Fruit fly (Drosophila melanogaster) whole organism, embryonic: ENCODE results near the gene ftz.

ENCODE experiments used
- Bdp1 ChIP-seq: fragments of 200-800 bp; sonication (Bioruptor generic); optimal IDR thresholded peaks from 3 replicates; lab custom pipeline; 2016; ENCODE audit warnings: missing biosample characterization, missing genetic modification characterization
- CG10267 ChIP-seq: fragments of 200-800 bp; sonication (Bioruptor generic); optimal IDR thresholded peaks from 2 replicates; lab custom pipeline; 2018; ENCODE audit warnings: missing biosample characterization, mild to moderate bottlenecking, missing genetic modification characterization, moderate library complexity
- CG11456 ChIP-seq: fragments of 200-800 bp; sonication (Bioruptor generic); IDR thresholded peaks from 3 replicates; pipeline ENCODE4 v1.3.6; 2022; ENCODE audit warnings: missing biosample characterization, missing genetic modification characterization
- CG11504 ChIP-seq: fragments of 200-800 bp; sonication (Bioruptor generic); optimal IDR thresholded peaks from 3 replicates; lab custom pipeline; 2019; ENCODE audit warnings: missing biosample characterization, mild to moderate bottlenecking, missing genetic modification characterization, moderate library complexity
- CG11695 ChIP-seq: fragments of 200-800 bp; sonication (Bioruptor generic); IDR thresholded peaks from 3 replicates; pipeline ENCODE4 v1.3.6; 2022; ENCODE audit warnings: missing biosample characterization, missing genetic modification characterization
- CG12236 ChIP-seq: fragments of 200-800 bp; sonication (Bioruptor generic); optimal IDR thresholded peaks from 2 replicates; lab custom pipeline; 2016; ENCODE audit warnings: missing biosample characterization, missing genetic modification characterization
- CG12769 ChIP-seq: fragments of 200-800 bp; sonication (Bioruptor generic); optimal IDR thresholded peaks from 2 replicates; lab custom pipeline; 2019; ENCODE audit warnings: missing biosample characterization, mild to moderate bottlenecking, missing genetic modification characterization, moderate library complexity
- CG16815 ChIP-seq: fragments of 200-800 bp; sonication (Bioruptor generic); optimal IDR thresholded peaks from 3 replicates; lab custom pipeline; 2017; ENCODE audit warnings: missing biosample characterization, mild to moderate bottlenecking, missing genetic modification characterization
- CG17328 ChIP-seq: fragments of 200-800 bp; sonication (Bioruptor generic); IDR thresholded peaks from 2 replicates; pipeline ENCODE4 v1.3.6; 2022; ENCODE audit warnings: missing biosample characterization, missing genetic modification characterization
- CG1832 ChIP-seq: fragments of 200-800 bp; sonication (Bioruptor generic); optimal IDR thresholded peaks from 2 replicates; lab custom pipeline; 2017; ENCODE audit warnings: missing biosample characterization, mild to moderate bottlenecking, missing genetic modification characterization, inconsistent platforms
- CG2116 ChIP-seq: fragments of 200-800 bp; sonication (Bioruptor generic); optimal IDR thresholded peaks from 3 replicates; lab custom pipeline; 2018; ENCODE audit warnings: missing biosample characterization, mild to moderate bottlenecking, missing genetic modification characterization
- CG33557 ChIP-seq: fragments of 200-800 bp; sonication (Bioruptor generic); optimal IDR thresholded peaks from 2 replicates; lab custom pipeline; 2019; ENCODE audit warnings: missing biosample characterization, mild to moderate bottlenecking, missing genetic modification characterization, moderate library complexity
- CG4282 ChIP-seq: fragments of 200-800 bp; sonication (Bioruptor generic); optimal IDR thresholded peaks from 2 replicates; lab custom pipeline; 2016; ENCODE audit warnings: missing biosample characterization, missing genetic modification characterization
- CG4360 ChIP-seq: fragments of 200-800 bp; sonication (Bioruptor generic); IDR thresholded peaks from 2 replicates; pipeline ENCODE4 v1.3.6; 2022; ENCODE audit warnings: missing biosample characterization, missing genetic modification characterization
- CG6272 ChIP-seq: fragments of 200-800 bp; sonication (Bioruptor generic); IDR thresholded peaks from 2 replicates; pipeline ENCODE4 v1.3.6; 2022; ENCODE audit warnings: missing biosample characterization, missing genetic modification characterization
- CHES-1-like ChIP-seq: fragments of 200-800 bp; sonication (Bioruptor generic); optimal IDR thresholded peaks from 2 replicates; lab custom pipeline; 2016; ENCODE audit warnings: missing biosample characterization, missing genetic modification characterization
- CkIIα-i1 ChIP-seq: fragments of 200-800 bp; sonication (Bioruptor generic); IDR thresholded peaks from 2 replicates; pipeline ENCODE4 v1.3.6; 2022; ENCODE audit warnings: missing biosample characterization, missing genetic modification characterization
- CoRest ChIP-seq: fragments of 200-800 bp; sonication (Bioruptor generic); optimal IDR thresholded peaks from 3 replicates; lab custom pipeline; 2018; ENCODE audit warnings: missing biosample characterization, mild to moderate bottlenecking, missing genetic modification characterization, moderate library complexity
- D ChIP-seq, 2 experiments: fragments of 200-800 bp in 1 of 2; fragments of >200 bp in 1 of 2; sonication (Bioruptor generic) in 1 of 2; optimal IDR thresholded peaks; 2 replicates in 1 of 2; 3 replicates in 1 of 2; lab custom pipeline; 2017; ENCODE audit warnings: mild to moderate bottlenecking in 1 of 2, missing biosample characterization in 1 of 2, missing genetic modification characterization in 1 of 2, missing genetic modification reagents in 1 of 2
- Drgx ChIP-seq: fragments of 200-800 bp; sonication (Bioruptor generic); IDR thresholded peaks from 2 replicates; pipeline ENCODE4 v1.3.6; 2022; ENCODE audit warnings: missing biosample characterization, missing genetic modification characterization
- Fer2 ChIP-seq: fragments of 200-800 bp; sonication (Bioruptor generic); optimal IDR thresholded peaks from 2 replicates; lab custom pipeline; 2018; ENCODE audit warnings: missing biosample characterization, mild to moderate bottlenecking, missing genetic modification characterization, moderate library complexity
- H2.0 ChIP-seq: fragments of 200-800 bp; sonication (Bioruptor generic); IDR thresholded peaks from 2 replicates; pipeline ENCODE4 v1.3.6; 2022; ENCODE audit warnings: missing biosample characterization, missing genetic modification characterization
- HHEX ChIP-seq: fragments of 200-800 bp; sonication (Bioruptor generic); optimal IDR thresholded peaks from 3 replicates; lab custom pipeline; 2017; ENCODE audit warnings: missing biosample characterization, mild to moderate bottlenecking, missing genetic modification characterization, missing genetic modification reagents
- HLH4C ChIP-seq: fragments of 200-800 bp; sonication (Bioruptor generic); IDR thresholded peaks from 3 replicates; pipeline ENCODE4 v1.3.6; 2022; ENCODE audit warnings: missing biosample characterization, missing genetic modification characterization; ENCODE audit not compliant: partially characterized antibody
- Hr78 ChIP-seq, 2 experiments: fragments of 200-800 bp in 1 of 2; fragments of >200 bp in 1 of 2; sonication (Bioruptor generic) in 1 of 2; optimal IDR thresholded peaks; 2 replicates each; lab custom pipeline; 2017 to 2019; ENCODE audit warnings: missing biosample characterization in 2 of 2, missing genetic modification characterization in 2 of 2, mild to moderate bottlenecking in 1 of 2, moderate library complexity in 1 of 2
- Nf-YC ChIP-seq: fragments of 200-800 bp; optimal IDR thresholded peaks from 3 replicates; lab custom pipeline; 2019; ENCODE audit warnings: missing biosample characterization, mild to moderate bottlenecking, missing genetic modification characterization, moderate library complexity
- Sox102F ChIP-seq: fragments of 200-800 bp; sonication (Bioruptor generic); optimal IDR thresholded peaks from 2 replicates; lab custom pipeline; 2018; ENCODE audit warnings: missing biosample characterization, mild to moderate bottlenecking, missing genetic modification characterization, moderate library complexity
- bbx ChIP-seq: fragments of 200-800 bp; sonication (Bioruptor generic); IDR thresholded peaks from 2 replicates; pipeline ENCODE4 v1.3.6; 2022; ENCODE audit warnings: missing biosample characterization, missing genetic modification characterization; ENCODE audit not compliant: partially characterized antibody
- bigmax ChIP-seq: fragments of 200-800 bp; sonication (Bioruptor generic); optimal IDR thresholded peaks from 2 replicates; lab custom pipeline; 2018; ENCODE audit warnings: missing biosample characterization, mild to moderate bottlenecking, missing genetic modification characterization
- chm ChIP-seq: fragments of 200-800 bp; sonication (Bioruptor generic); IDR thresholded peaks from 2 replicates; pipeline ENCODE4 v1.3.6; 2022; ENCODE audit warnings: missing biosample characterization, missing genetic modification characterization
- dysf ChIP-seq: fragments of 200-800 bp; sonication (Bioruptor generic); IDR thresholded peaks from 3 replicates; pipeline ENCODE4 v1.3.6; 2022; ENCODE audit warnings: missing biosample characterization, missing genetic modification characterization
- fd3F ChIP-seq: fragments of 200-800 bp; sonication (Bioruptor generic); optimal IDR thresholded peaks from 2 replicates; lab custom pipeline; 2018; ENCODE audit warnings: missing biosample characterization, mild to moderate bottlenecking, missing genetic modification characterization, moderate library complexity
- fu2 ChIP-seq: fragments of 200-800 bp; sonication (Bioruptor generic); optimal IDR thresholded peaks from 2 replicates; lab custom pipeline; 2016; ENCODE audit warnings: missing biosample characterization, missing genetic modification characterization
- hkb ChIP-seq, 2 experiments: fragments of 200-800 bp in 1 of 2; fragments of >200 bp in 1 of 2; sonication (Bioruptor generic) in 1 of 2; IDR thresholded peaks in 1 of 2; optimal IDR thresholded peaks in 1 of 2; 2 replicates each; pipeline versions ENCODE4 v1.3.6 to Lab custom; 2017 to 2022; ENCODE audit warnings: missing biosample characterization in 1 of 2, missing genetic modification characterization in 1 of 2
- jigr1 ChIP-seq: fragments of 200-800 bp; sonication (Bioruptor generic); IDR thresholded peaks from 3 replicates; pipeline ENCODE4 v1.3.6; 2022; ENCODE audit warnings: missing biosample characterization, missing genetic modification characterization
- jing ChIP-seq: fragments of 200-800 bp; sonication (Bioruptor generic); optimal IDR thresholded peaks from 2 replicates; lab custom pipeline; 2018; ENCODE audit warnings: missing biosample characterization, mild to moderate bottlenecking, missing genetic modification characterization
- kay ChIP-seq: fragments of 200-800 bp; sonication (Bioruptor generic); optimal IDR thresholded peaks from 2 replicates; lab custom pipeline; 2016; ENCODE audit warnings: missing biosample characterization, missing genetic modification characterization
- lab ChIP-seq: fragments of 200-800 bp; sonication (Bioruptor generic); optimal IDR thresholded peaks from 3 replicates; lab custom pipeline; 2017; ENCODE audit warnings: missing biosample characterization, missing genetic modification characterization, mild to moderate bottlenecking, moderate library complexity, missing genetic modification reagents
- scrt ChIP-seq: fragments of 200-800 bp; sonication (Bioruptor generic); optimal IDR thresholded peaks from 2 replicates; lab custom pipeline; 2018; ENCODE audit warnings: missing biosample characterization, mild to moderate bottlenecking, missing genetic modification characterization, moderate library complexity
- seq ChIP-seq: fragments of 200-800 bp; sonication (Bioruptor generic); IDR thresholded peaks from 2 replicates; pipeline ENCODE4 v1.3.6; 2022; ENCODE audit warnings: missing biosample characterization, missing genetic modification characterization
- sima ChIP-seq: fragments of 200-800 bp; sonication (Bioruptor generic); optimal IDR thresholded peaks from 2 replicates; lab custom pipeline; 2016; ENCODE audit warnings: missing biosample characterization, missing genetic modification characterization
- slp2 ChIP-seq: fragments of 200-800 bp; sonication (Bioruptor generic); optimal IDR thresholded peaks from 2 replicates; lab custom pipeline; 2016; ENCODE audit warnings: missing biosample characterization, missing genetic modification characterization
- sna ChIP-seq: fragments of 200-800 bp; sonication (Bioruptor generic); IDR thresholded peaks from 2 replicates; pipeline ENCODE4 v1.3.6; 2022; ENCODE audit warnings: missing biosample characterization, missing genetic modification characterization; ENCODE audit not compliant: partially characterized antibody
- stwl ChIP-seq: fragments of 200-800 bp; sonication (Bioruptor generic); optimal IDR thresholded peaks from 3 replicates; lab custom pipeline; 2018; ENCODE audit warnings: missing biosample characterization, mild to moderate bottlenecking, missing genetic modification characterization, moderate library complexity
- tll ChIP-seq, 2 experiments: fragments of 200-800 bp in 1 of 2; fragments of >200 bp in 1 of 2; sonication (Bioruptor generic) in 1 of 2; optimal IDR thresholded peaks; 2 replicates each; lab custom pipeline; 2017 to 2019; ENCODE audit warnings: missing biosample characterization in 2 of 2, missing genetic modification characterization in 2 of 2, mild to moderate bottlenecking in 1 of 2, moderate library complexity in 1 of 2
- twi ChIP-seq: fragments of 200-800 bp; optimal IDR thresholded peaks from 2 replicates; lab custom pipeline; 2019; ENCODE audit warnings: missing biosample characterization, mild to moderate bottlenecking, missing genetic modification characterization, moderate library complexity
- wor ChIP-seq: fragments of 200-800 bp; sonication (Bioruptor generic); IDR thresholded peaks from 2 replicates; pipeline ENCODE4 v1.3.6; 2022; ENCODE audit warnings: missing biosample characterization, missing genetic modification characterization
- yki ChIP-seq: fragments of >200 bp; optimal IDR thresholded peaks from 3 replicates; lab custom pipeline; 2018
- zen2 ChIP-seq: fragments of 200-800 bp; sonication (Bioruptor generic); IDR thresholded peaks from 3 replicates; pipeline ENCODE4 v1.3.6; 2022; ENCODE audit warnings: missing biosample characterization, missing genetic modification characterization; ENCODE audit not compliant: partially characterized antibody

The ftz gene

DNA sequence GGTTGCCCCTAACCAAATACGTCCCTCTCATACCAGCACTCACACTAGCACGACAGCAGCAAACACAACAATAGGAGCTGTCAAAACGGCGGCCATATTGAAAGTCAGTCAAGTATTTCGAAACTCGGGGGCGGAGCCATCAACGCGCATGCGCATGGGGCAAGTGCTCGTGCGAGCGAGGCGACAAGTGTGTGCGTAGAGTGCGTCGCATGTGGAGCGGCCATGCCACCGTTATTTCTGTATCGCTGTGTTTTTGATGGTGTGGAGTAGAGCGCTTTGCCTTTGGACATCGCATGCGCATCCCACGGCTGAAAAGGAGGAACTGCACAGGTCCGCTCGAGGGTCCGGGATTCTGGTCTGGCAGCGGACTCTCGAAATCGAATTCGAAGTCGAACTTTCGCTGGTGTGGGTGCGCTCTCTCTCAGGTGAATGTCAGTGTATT lies 29.0 kb downstream of the ftz start (continued):
- TF ChIP-seq Drgx (GFP tag; lab: Robert Waterston, UW) (no peak), CG11504 (tag; lab: Kevin White, UChicago) (peak; percentile 0), HHEX (GFP tag; lab: Kevin White, UChicago) (no peak), zen2 (GFP tag; lab: Robert Waterston, UW) (0 out of 3 replicates have a peak, but pooled peaks have one; percentile 27), scrt (no peak), CG10267 (tag; lab: Kevin White, UChicago) (no peak), sna (GFP tag; lab: Robert Waterston, UW) (no peak), Nf-YC (tag; lab: Kevin White, UChicago) (peak; percentile 98), CG11456 (no peak), CG2116 (no peak), wor (no peak), sima (GFP tag; lab: Kevin White, UChicago) (no peak), jigr1 (GFP tag; lab: Robert Waterston, UW) (no peak), Bdp1 (GFP tag; lab: Kevin White, UChicago) (no peak), hkb (optimal IDR thresholded peaks at IDR 0.05; lab: Kevin White, UChicago) (no peak), hkb (GFP tag; IDR thresholded peaks at IDR 0.05; lab: Robert Waterston, UW) (no peak), CG11695 (GFP tag; lab: Robert Waterston, UW) (no peak), bigmax (no peak), bbx (GFP tag; lab: Robert Waterston, UW) (no peak), CG16815 (GFP tag; lab: Kevin White, UChicago) (no peak), CG12236 (GFP tag; lab: Kevin White, UChicago) (no peak), kay (GFP tag; lab: Kevin White, UChicago) (no peak), HLH4C (GFP tag; lab: Robert Waterston, UW) (no peak), CG1832 (GFP tag; lab: Kevin White, UChicago) (peak; percentile 95), CkIIα-i1 (no peak), jing (GFP tag; lab: Kevin White, UChicago) (no peak), slp2 (GFP tag; lab: Kevin White, UChicago) (no peak), CG12769 (tag; lab: Kevin White, UChicago) (peak; percentile 72), yki (lab: Kevin White, UChicago) (no peak), seq (GFP tag; lab: Robert Waterston, UW) (peak; percentile 52; the same call in 1 of the 2 replicates), Fer2 (tag; lab: Kevin White, UChicago) (no peak), stwl (tag; lab: Kevin White, UChicago) (no peak), Sox102F (GFP tag; lab: Kevin White, UChicago) (peak; percentile 68), H2.0 (GFP tag; lab: Robert Waterston, UW) (0 out of 2 replicates have a peak, but pooled peaks have one; percentile 16), CG4282 (GFP tag; lab: Kevin White, UChicago) (peak; percentile 2), lab (GFP tag; lab: Kevin White, UChicago) (no peak), D (optimal IDR thresholded peaks at IDR 0.05; lab: Kevin White, UChicago) (peak; percentile 77), D (GFP tag; optimal IDR thresholded peaks at IDR 0.05; lab: Kevin White, UChicago) (peak; percentile 58), CG6272 (no peak), Hr78 (GFP tag; optimal IDR thresholded peaks at IDR 0.05; lab: Kevin White, UChicago) (no peak), fd3F (GFP tag; lab: Kevin White, UChicago) (no peak), CHES-1-like (GFP tag; lab: Kevin White, UChicago) (no peak), CG17328 (GFP tag; lab: Robert Waterston, UW) (no peak), fu2 (GFP tag; lab: Kevin White, UChicago) (no peak), CG33557 (GFP tag; lab: Kevin White, UChicago) (peak; percentile 24), tll (GFP tag; optimal IDR thresholded peaks at IDR 0.05; lab: Kevin White, UChicago) (peak in 1 of 2 experiments; percentile 71), twi (tag; lab: Kevin White, UChicago) (peak; percentile 87), dysf (GFP tag; lab: Robert Waterston, UW) (no peak), CoRest (tag; lab: Kevin White, UChicago) (peak; percentile 58), CG4360 (GFP tag; lab: Robert Waterston, UW) (peak; percentile 57; the same call in 1 of the 2 replicates), chm (GFP tag; lab: Robert Waterston, UW) (no peak)
